Fruit fly (Drosophila melanogaster) whole organism, embryonic: ENCODE measurements around the gene TyrRS.

Source experiments
- Antp ChIP-seq: fragments of 200-800 bp; sonication (Bioruptor generic); optimal IDR thresholded peaks from 3 replicates; lab custom pipeline; 2016; ENCODE audit warnings: missing biosample characterization, missing genetic modification characterization
- BEAF-32 ChIP-seq: fragments of 200-800 bp; sonication (Bioruptor generic); optimal IDR thresholded peaks from 3 replicates; lab custom pipeline; 2017; ENCODE audit warnings: missing biosample characterization, missing genetic modification characterization, mild to moderate bottlenecking, moderate library complexity, missing genetic modification reagents
- Blimp-1 ChIP-seq: fragments of 200-800 bp; sonication (Bioruptor generic); optimal IDR thresholded peaks from 3 replicates; lab custom pipeline; 2018; ENCODE audit warnings: missing biosample characterization, missing genetic modification characterization, mild to moderate bottlenecking, moderate library complexity, missing genetic modification reagents
- CG10462 ChIP-seq: fragments of 200-800 bp; sonication (Bioruptor generic); optimal IDR thresholded peaks from 2 replicates; lab custom pipeline; 2016; ENCODE audit warnings: missing biosample characterization, missing genetic modification characterization
- CG10543 ChIP-seq: fragments of 200-800 bp; sonication (Bioruptor generic); optimal IDR thresholded peaks from 3 replicates; lab custom pipeline; 2017; ENCODE audit warnings: missing biosample characterization, mild to moderate bottlenecking, missing genetic modification characterization, moderate library complexity
- CG10979 ChIP-seq: fragments of 200-800 bp; sonication (Bioruptor generic); optimal IDR thresholded peaks from 2 replicates; lab custom pipeline; 2018; ENCODE audit warnings: missing biosample characterization, mild to moderate bottlenecking, missing genetic modification characterization, moderate library complexity
- CG11695 ChIP-seq: fragments of 200-800 bp; sonication (Bioruptor generic); IDR thresholded peaks from 3 replicates; pipeline ENCODE4 v1.3.6; 2022; ENCODE audit warnings: missing biosample characterization, missing genetic modification characterization
- CG12104 ChIP-seq: fragments of 200-800 bp; sonication (Bioruptor generic); optimal IDR thresholded peaks from 3 replicates; lab custom pipeline; 2016; ENCODE audit warnings: missing biosample characterization, missing genetic modification characterization
- CG12219 ChIP-seq: fragments of 200-800 bp; sonication (Bioruptor generic); optimal IDR thresholded peaks from 3 replicates; lab custom pipeline; 2018; ENCODE audit warnings: missing biosample characterization, mild to moderate bottlenecking, missing genetic modification characterization
- CG12659 ChIP-seq: fragments of 200-800 bp; sonication (Bioruptor generic); optimal IDR thresholded peaks from 3 replicates; lab custom pipeline; 2017; ENCODE audit warnings: mild to moderate bottlenecking, missing biosample characterization, missing genetic modification reagents, missing genetic modification characterization
- CG12942 ChIP-seq: fragments of 200-800 bp; sonication (Bioruptor generic); optimal IDR thresholded peaks from 3 replicates; lab custom pipeline; 2016; ENCODE audit warnings: missing biosample characterization, missing genetic modification characterization
- CG17612 ChIP-seq: fragments of 200-800 bp; sonication (Bioruptor generic); IDR thresholded peaks from 2 replicates; pipeline ENCODE4 v1.3.6; 2022; ENCODE audit warnings: missing biosample characterization, missing genetic modification characterization
- CG2678 ChIP-seq: fragments of 200-800 bp; sonication (Bioruptor generic); optimal IDR thresholded peaks from 3 replicates; lab custom pipeline; 2019; ENCODE audit warnings: missing biosample characterization, mild to moderate bottlenecking, missing genetic modification characterization, moderate library complexity
- CG30020 ChIP-seq: fragments of 200-800 bp; optimal IDR thresholded peaks from 2 replicates; lab custom pipeline; 2019; ENCODE audit warnings: missing biosample characterization, mild to moderate bottlenecking, missing genetic modification characterization, moderate library complexity
- CG32772 ChIP-seq: fragments of 200-800 bp; sonication (Bioruptor generic); IDR thresholded peaks from 2 replicates; pipeline ENCODE4 v1.3.6; 2022; ENCODE audit warnings: missing biosample characterization, missing genetic modification characterization
- CG3281 ChIP-seq: fragments of 200-800 bp; sonication (Bioruptor generic); optimal IDR thresholded peaks from 3 replicates; lab custom pipeline; 2017; ENCODE audit warnings: missing biosample characterization, mild to moderate bottlenecking, missing genetic modification characterization
- CG34376 ChIP-seq: fragments of 200-800 bp; sonication (Bioruptor generic); optimal IDR thresholded peaks from 2 replicates; lab custom pipeline; 2018; ENCODE audit warnings: missing biosample characterization, mild to moderate bottlenecking, missing genetic modification characterization
- CG5180 ChIP-seq: fragments of 200-800 bp; sonication (Bioruptor generic); optimal IDR thresholded peaks from 3 replicates; lab custom pipeline; 2017; ENCODE audit warnings: missing biosample characterization, missing genetic modification characterization, mild to moderate bottlenecking, moderate library complexity, missing genetic modification reagents
- CG6254 ChIP-seq: fragments of 200-800 bp; sonication (Bioruptor generic); optimal IDR thresholded peaks from 3 replicates; lab custom pipeline; 2017; ENCODE audit warnings: mild to moderate bottlenecking, missing biosample characterization, missing genetic modification reagents, missing genetic modification characterization
- CG7271 ChIP-seq: fragments of 200-800 bp; sonication (Bioruptor generic); optimal IDR thresholded peaks from 2 replicates; lab custom pipeline; 2018; ENCODE audit warnings: missing biosample characterization, mild to moderate bottlenecking, missing genetic modification characterization, moderate library complexity
- CG8089 ChIP-seq: fragments of 200-800 bp; sonication (Bioruptor generic); optimal IDR thresholded peaks from 3 replicates; lab custom pipeline; 2016; ENCODE audit warnings: missing biosample characterization, missing genetic modification characterization
- CG8944 ChIP-seq: fragments of 200-800 bp; sonication (Bioruptor generic); optimal IDR thresholded peaks from 3 replicates; lab custom pipeline; 2016; ENCODE audit warnings: missing biosample characterization, missing genetic modification characterization
- CG9817 ChIP-seq: fragments of 200-800 bp; sonication (Bioruptor generic); optimal IDR thresholded peaks from 2 replicates; lab custom pipeline; 2018; ENCODE audit warnings: missing biosample characterization, mild to moderate bottlenecking, missing genetic modification characterization, moderate library complexity
- D ChIP-seq, 2 experiments: fragments of 200-800 bp in 1 of 2; fragments of >200 bp in 1 of 2; sonication (Bioruptor generic) in 1 of 2; optimal IDR thresholded peaks; 2 replicates in 1 of 2; 3 replicates in 1 of 2; lab custom pipeline; 2017; ENCODE audit warnings: mild to moderate bottlenecking in 1 of 2, missing biosample characterization in 1 of 2, missing genetic modification characterization in 1 of 2, missing genetic modification reagents in 1 of 2
- H2.0 ChIP-seq: fragments of 200-800 bp; sonication (Bioruptor generic); IDR thresholded peaks from 2 replicates; pipeline ENCODE4 v1.3.6; 2022; ENCODE audit warnings: missing biosample characterization, missing genetic modification characterization
- HLH54F ChIP-seq: fragments of 200-800 bp; sonication (Bioruptor generic); optimal IDR thresholded peaks from 3 replicates; lab custom pipeline; 2016; ENCODE audit warnings: missing biosample characterization, missing genetic modification characterization
- HmgD ChIP-seq: fragments of 200-800 bp; sonication (Bioruptor generic); optimal IDR thresholded peaks from 3 replicates; lab custom pipeline; 2016; ENCODE audit warnings: missing biosample characterization, missing genetic modification characterization
- Hr3 ChIP-seq: fragments of 200-800 bp; sonication (Bioruptor generic); optimal IDR thresholded peaks from 3 replicates; lab custom pipeline; 2016; ENCODE audit warnings: missing biosample characterization, missing genetic modification characterization
- NC2α ChIP-seq: fragments of 200-800 bp; sonication (Bioruptor generic); optimal IDR thresholded peaks from 2 replicates; lab custom pipeline; 2016; ENCODE audit warnings: missing biosample characterization, missing genetic modification characterization
- NK7.1 ChIP-seq: fragments of 200-800 bp; sonication (Bioruptor generic); optimal IDR thresholded peaks from 3 replicates; lab custom pipeline; 2016; ENCODE audit warnings: missing biosample characterization, missing genetic modification characterization
- Oli ChIP-seq: fragments of 200-800 bp; sonication (Bioruptor generic); optimal IDR thresholded peaks from 2 replicates; lab custom pipeline; 2018; ENCODE audit warnings: missing biosample characterization, mild to moderate bottlenecking, missing genetic modification characterization, moderate library complexity
- Ptx1 ChIP-seq: fragments of 200-800 bp; sonication (Bioruptor generic); IDR thresholded peaks from 2 replicates; pipeline ENCODE4 v1.3.6; 2022; ENCODE audit warnings: missing biosample characterization, missing genetic modification characterization
- ato ChIP-seq: fragments of 200-800 bp; sonication (Bioruptor generic); IDR thresholded peaks from 2 replicates; pipeline ENCODE4 v1.3.6; 2022; ENCODE audit warnings: missing biosample characterization, missing genetic modification characterization; ENCODE audit not compliant: partially characterized antibody
- bcd ChIP-seq: fragments of 200-800 bp; sonication (Bioruptor generic); optimal IDR thresholded peaks from 2 replicates; lab custom pipeline; 2017; ENCODE audit warnings: missing biosample characterization, mild to moderate bottlenecking, missing genetic modification characterization
- chinmo ChIP-seq: fragments of 200-800 bp; sonication (Bioruptor generic); IDR thresholded peaks from 4 replicates; pipeline ENCODE4 v1.3.6; 2022; ENCODE audit warnings: missing biosample characterization, missing genetic modification characterization; ENCODE audit not compliant: partially characterized antibody
- dan ChIP-seq: fragments of 200-800 bp; sonication (Bioruptor generic); IDR thresholded peaks from 2 replicates; pipeline ENCODE4 v1.3.6; 2022; ENCODE audit warnings: missing biosample characterization, missing genetic modification characterization
- eyg ChIP-seq: fragments of 200-800 bp; sonication (Bioruptor generic); optimal IDR thresholded peaks from 3 replicates; lab custom pipeline; 2016; ENCODE audit warnings: missing biosample characterization, missing genetic modification characterization
- kni ChIP-seq: fragments of 200-800 bp; sonication (Bioruptor generic); optimal IDR thresholded peaks from 3 replicates; lab custom pipeline; 2017; ENCODE audit warnings: mild to moderate bottlenecking, missing biosample characterization, missing genetic modification reagents, missing genetic modification characterization
- knrl ChIP-seq: fragments of 200-800 bp; sonication (Bioruptor generic); IDR thresholded peaks from 3 replicates; pipeline ENCODE4 v1.3.6; 2022; ENCODE audit warnings: missing biosample characterization, missing genetic modification characterization; ENCODE audit not compliant: partially characterized antibody
- lola ChIP-seq, 3 experiments: fragments of >200 bp in 2 of 3; fragments of 200-800 bp in 1 of 3; sonication (Bioruptor generic) in 1 of 3; optimal IDR thresholded peaks; 2 replicates each; lab custom pipeline; 2017 to 2019; ENCODE audit warnings: missing biosample characterization in 3 of 3, missing genetic modification characterization in 3 of 3, mild to moderate bottlenecking in 1 of 3, moderate library complexity in 1 of 3
- luna ChIP-seq: fragments of 200-800 bp; sonication (Bioruptor generic); optimal IDR thresholded peaks from 2 replicates; lab custom pipeline; 2016; ENCODE audit warnings: missing biosample characterization, missing genetic modification characterization
- maf-S ChIP-seq: fragments of 200-800 bp; sonication (Bioruptor generic); optimal IDR thresholded peaks from 2 replicates; lab custom pipeline; 2016; ENCODE audit warnings: missing biosample characterization, missing genetic modification characterization
- pros ChIP-seq: fragments of 200-800 bp; sonication (Bioruptor generic); optimal IDR thresholded peaks from 3 replicates; lab custom pipeline; 2019; ENCODE audit warnings: missing biosample characterization, mild to moderate bottlenecking, missing genetic modification characterization, moderate library complexity
- sens ChIP-seq: fragments of 200-800 bp; sonication (Bioruptor generic); peaks from one replicate; lab custom pipeline; 2016; ENCODE audit warnings: missing biosample characterization, missing genetic modification characterization
- sim ChIP-seq: fragments of 200-800 bp; sonication (Bioruptor generic); IDR thresholded peaks from 2 replicates; pipeline ENCODE4 v1.3.6; 2022; ENCODE audit warnings: missing biosample characterization, missing genetic modification characterization
- sqz ChIP-seq: fragments of 200-800 bp; sonication (Bioruptor generic); optimal IDR thresholded peaks from 3 replicates; lab custom pipeline; 2018; ENCODE audit warnings: missing biosample characterization, mild to moderate bottlenecking, missing genetic modification characterization
- ssp ChIP-seq: fragments of 200-800 bp; sonication (Bioruptor generic); IDR thresholded peaks from 2 replicates; pipeline ENCODE4 v1.3.6; 2022; ENCODE audit warnings: missing biosample characterization, missing genetic modification characterization
- trh ChIP-seq: fragments of 200-800 bp; sonication (Bioruptor generic); optimal IDR thresholded peaks from 2 replicates; lab custom pipeline; 2016; ENCODE audit warnings: missing biosample characterization, missing genetic modification characterization
- twi ChIP-seq: fragments of 200-800 bp; optimal IDR thresholded peaks from 2 replicates; lab custom pipeline; 2019; ENCODE audit warnings: missing biosample characterization, mild to moderate bottlenecking, missing genetic modification characterization, moderate library complexity
- wdn ChIP-seq: fragments of 200-800 bp; sonication (Bioruptor generic); IDR thresholded peaks from 2 replicates; pipeline ENCODE4 v1.3.6; 2022; ENCODE audit warnings: missing biosample characterization, missing genetic modification characterization

Gene TyrRS

DNA sequence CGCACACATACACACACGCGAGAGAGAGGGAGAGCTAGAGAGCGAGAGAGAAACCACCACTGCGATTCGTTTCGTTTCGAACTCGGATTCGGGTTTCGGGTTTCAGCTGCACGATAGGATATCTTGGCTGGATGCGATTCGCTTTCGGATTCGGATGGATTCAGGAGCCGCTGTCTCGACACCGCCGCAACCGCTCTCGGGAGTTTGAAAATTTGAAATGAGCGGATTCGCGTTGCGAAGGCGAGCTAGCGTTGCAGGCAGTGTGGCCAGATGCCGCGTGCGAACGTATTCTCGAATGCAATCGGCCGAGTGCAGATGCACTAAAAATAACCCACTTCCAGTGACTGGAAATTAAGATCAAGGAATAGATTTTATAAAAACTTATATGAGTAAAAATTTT is 7.5 kb downstream of the TyrRS start, which contains the start of gene fax (continued):
- no peak for TF ChIP-seq Oli (tag; lab: Kevin White, UChicago)
- TF ChIP-seq CG6254 (GFP tag; lab: Kevin White, UChicago): peak; percentile 23
- no peak for TF ChIP-seq dan (GFP tag; lab: Robert Waterston, UW)
- TF ChIP-seq CG12104: no peak
- TF ChIP-seq BEAF-32 (GFP tag; lab: Kevin White, UChicago): no peak
- peak; percentile 42; the same call in 1 of the 3 replicates for TF ChIP-seq CG11695 (GFP tag; lab: Robert Waterston, UW)
- TF ChIP-seq luna: no peak
- TF ChIP-seq CG34376 (GFP tag; lab: Kevin White, UChicago): peak; percentile 45
- TF ChIP-seq sens (GFP tag; lab: Kevin White, UChicago): peak; percentile 91
- TF ChIP-seq HLH54F (GFP tag; lab: Kevin White, UChicago): no peak
- no peak for TF ChIP-seq CG17612 (GFP tag; lab: Robert Waterston, UW)
- no peak for TF ChIP-seq Ptx1
- no peak for TF ChIP-seq CG8089 (GFP tag; lab: Kevin White, UChicago)
- TF ChIP-seq CG3281: no peak
- no peak for TF ChIP-seq eyg (GFP tag; lab: Kevin White, UChicago)
- no peak for TF ChIP-seq NK7.1 (GFP tag; lab: Kevin White, UChicago)
- TF ChIP-seq CG9817 (tag; lab: Kevin White, UChicago): no peak
- TF ChIP-seq trh (GFP tag; lab: Kevin White, UChicago): no peak
- TF ChIP-seq CG10543 (GFP tag; lab: Kevin White, UChicago): peak; percentile 31
- TF ChIP-seq CG12942 (GFP tag; lab: Kevin White, UChicago): no peak
- no peak for TF ChIP-seq HmgD (GFP tag; lab: Kevin White, UChicago)
- no peak for TF ChIP-seq CG32772 (GFP tag; lab: Robert Waterston, UW)
- no peak for TF ChIP-seq ssp (GFP tag; lab: Robert Waterston, UW)
- TF ChIP-seq CG10462 (GFP tag; lab: Kevin White, UChicago): no peak
- no peak for TF ChIP-seq bcd (GFP tag; lab: Kevin White, UChicago)
- peak; percentile 43 for TF ChIP-seq sqz
- peak; percentile 4 for TF ChIP-seq CG30020 (tag; lab: Kevin White, UChicago)
- TF ChIP-seq wdn: no peak
- TF ChIP-seq sim (GFP tag; lab: Robert Waterston, UW): 0 out of 2 replicates have a peak, but pooled peaks have one; percentile 30
- TF ChIP-seq D (optimal IDR thresholded peaks at IDR 0.05; lab: Kevin White, UChicago): no peak
- TF ChIP-seq D (GFP tag; optimal IDR thresholded peaks at IDR 0.05; lab: Kevin White, UChicago): no peak
- no peak for TF ChIP-seq CG8944 (GFP tag; lab: Kevin White, UChicago)
- TF ChIP-seq CG12659 (GFP tag; lab: Kevin White, UChicago): peak; percentile 69
- TF ChIP-seq lola (GFP tag; optimal IDR thresholded peaks at IDR 0.05; lab: Kevin White, UChicago): no peak
- peak; percentile 3 for TF ChIP-seq twi (tag; lab: Kevin White, UChicago)
- TF ChIP-seq CG12219 (GFP tag; lab: Kevin White, UChicago): peak; percentile 8
- peak; percentile 41 for TF ChIP-seq CG10979 (tag; lab: Kevin White, UChicago)
- TF ChIP-seq maf-S (GFP tag; lab: Kevin White, UChicago): no peak
- TF ChIP-seq Blimp-1 (GFP tag; lab: Kevin White, UChicago): peak; percentile 33
- TF ChIP-seq pros (GFP tag; lab: Kevin White, UChicago): peak; percentile 66
- TF ChIP-seq ato (GFP tag; lab: Robert Waterston, UW): peak; percentile 38; the same call in 1 of the 2 replicates
- TF ChIP-seq CG7271 (tag; lab: Kevin White, UChicago): peak; percentile 43
- no peak for TF ChIP-seq NC2α (GFP tag; lab: Kevin White, UChicago)
- no peak for TF ChIP-seq Hr3 (GFP tag; lab: Kevin White, UChicago)
- no peak for TF ChIP-seq knrl (GFP tag; lab: Robert Waterston, UW)
- TF ChIP-seq kni: peak; percentile 63
- peak; percentile 96 for TF ChIP-seq chinmo (GFP tag; lab: Robert Waterston, UW)
- no peak for TF ChIP-seq Antp (GFP tag; lab: Kevin White, UChicago)
- TF ChIP-seq CG5180 (GFP tag; lab: Kevin White, UChicago): no peak
- TF ChIP-seq H2.0 (GFP tag; lab: Robert Waterston, UW): no peak
- peak; percentile 4 for TF ChIP-seq CG2678 (tag; lab: Kevin White, UChicago)
